Worm (Caenorhabditis elegans) whole organism, L1 larva: ENCODE measurements around the gene spe-43.

Experiments
- aly-2 ChIP-seq: fragments of 150-350 bp; optimal IDR thresholded peaks from 2 replicates; lab custom pipeline; 2014; ENCODE audit warnings: missing biosample characterization, missing genetic modification characterization
- ceh-82 ChIP-seq, 3 experiments: fragments of 150-350 bp in 1 of 3; sonication (generic microtip) in 2 of 3; optimal IDR thresholded peaks; 2 replicates each; lab custom pipeline; 2014 to 2017; ENCODE audit warnings: missing biosample characterization in 3 of 3, missing genetic modification characterization in 3 of 3
- egl-27 ChIP-seq, 2 experiments: fragments of 150-350 bp in 1 of 2; sonication (generic microtip); optimal IDR thresholded peaks; 3 replicates each; lab custom pipeline; 2017 to 2018; ENCODE audit warnings: missing biosample characterization in 2 of 2, missing genetic modification characterization in 2 of 2, missing genetic modification reagents in 2 of 2
- mdl-1 ChIP-seq, 2 experiments: fragments of 150-350 bp; optimal IDR thresholded peaks; 2 replicates each; lab custom pipeline; 2014 to 2017; ENCODE audit warnings: missing biosample characterization in 2 of 2, missing genetic modification characterization in 2 of 2, inconsistent platforms in 1 of 2
- pqm-1 ChIP-seq: sonication (generic microtip); optimal IDR thresholded peaks from 3 replicates; lab custom pipeline; 2017; ENCODE audit warnings: missing biosample characterization, missing genetic modification characterization
- rnt-1 ChIP-seq: sonication (generic microtip); optimal IDR thresholded peaks from 2 replicates; lab custom pipeline; 2016; ENCODE audit warnings: mild to moderate bottlenecking, missing genetic modification characterization, moderate library complexity, missing compliant biosample characterization

DNA sequence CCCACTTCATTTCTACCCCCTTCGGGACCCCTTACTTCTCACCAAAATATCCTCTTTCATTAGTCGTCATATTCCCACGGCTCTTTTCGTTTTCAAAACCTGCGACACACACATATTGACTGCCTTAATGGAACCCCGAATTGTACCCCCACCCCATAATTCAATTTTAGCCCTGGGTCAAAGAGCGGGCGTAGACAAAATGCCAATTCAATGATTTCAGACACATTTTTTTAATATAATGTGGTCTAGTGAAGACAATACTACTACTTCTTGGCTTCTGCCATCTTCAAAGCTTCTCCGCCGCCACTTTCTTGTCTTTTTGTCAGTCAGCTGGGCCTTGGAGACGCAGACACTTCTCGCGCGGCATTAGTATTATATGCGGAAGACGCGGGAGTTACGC is 14.4 kb downstream of the spe-43 start:
- no peak for TF ChIP-seq rnt-1 (tag; lab: Kevin White, UChicago)
- TF ChIP-seq egl-27 (tag; optimal IDR thresholded peaks at IDR 0.05; lab: Kevin White, UChicago), result no peak
- TF ChIP-seq pqm-1 (tag; lab: Kevin White, UChicago), result no peak
- TF ChIP-seq mdl-1 (tag; optimal IDR thresholded peaks at IDR 0.05; lab: Kevin White, UChicago), result no peak
- no peak for TF ChIP-seq aly-2 (tag; lab: Kevin White, UChicago)
- no peak for TF ChIP-seq ceh-82 (tag; optimal IDR thresholded peaks at IDR 0.05; lab: Kevin White, UChicago)
